Fruit fly (Drosophila melanogaster) whole organism, embryonic: ENCODE data around the gene eys.
A peak's percentile ranks its signal among the peaks of the same experiment; 100 is the strongest.

ENCODE experiments used
- BEAF-32 ChIP-seq: fragments of 200-800 bp; sonication (Bioruptor generic); optimal IDR thresholded peaks from 3 replicates; lab custom pipeline; 2017; ENCODE audit warnings: missing biosample characterization, missing genetic modification characterization, mild to moderate bottlenecking, moderate library complexity, missing genetic modification reagents
- Bteb2 ChIP-seq: fragments of 200-800 bp; sonication (Bioruptor generic); optimal IDR thresholded peaks from 2 replicates; lab custom pipeline; 2016; ENCODE audit warnings: missing biosample characterization, missing genetic modification characterization
- CG10147 ChIP-seq: fragments of 200-800 bp; sonication (Bioruptor generic); optimal IDR thresholded peaks from 2 replicates; lab custom pipeline; 2019; ENCODE audit warnings: missing biosample characterization, mild to moderate bottlenecking, missing genetic modification characterization, moderate library complexity
- CG1024 ChIP-seq: fragments of 200-800 bp; sonication (Bioruptor generic); IDR thresholded peaks from 2 replicates; pipeline ENCODE4 v1.3.6; 2022; ENCODE audit warnings: missing biosample characterization, missing genetic modification characterization
- CG10274 ChIP-seq: fragments of 200-800 bp; sonication (Bioruptor generic); optimal IDR thresholded peaks from 3 replicates; lab custom pipeline; 2017; ENCODE audit warnings: missing biosample characterization, mild to moderate bottlenecking, missing genetic modification characterization
- CG11398 ChIP-seq: fragments of 200-800 bp; sonication (Bioruptor generic); optimal IDR thresholded peaks from 2 replicates; lab custom pipeline; 2016; ENCODE audit warnings: missing biosample characterization, missing genetic modification characterization
- CG11456 ChIP-seq: fragments of 200-800 bp; sonication (Bioruptor generic); IDR thresholded peaks from 3 replicates; pipeline ENCODE4 v1.3.6; 2022; ENCODE audit warnings: missing biosample characterization, missing genetic modification characterization
- CG11560 ChIP-seq: fragments of 200-800 bp; sonication (Bioruptor generic); IDR thresholded peaks from 3 replicates; pipeline ENCODE4 v1.3.6; 2022; ENCODE audit warnings: missing biosample characterization, missing genetic modification characterization
- CG12299 ChIP-seq: fragments of 200-800 bp; sonication (Bioruptor generic); optimal IDR thresholded peaks from 2 replicates; lab custom pipeline; 2018; ENCODE audit warnings: missing biosample characterization, mild to moderate bottlenecking, missing genetic modification characterization
- CG15073 ChIP-seq: fragments of 200-800 bp; sonication (Bioruptor generic); optimal IDR thresholded peaks from 2 replicates; lab custom pipeline; 2016; ENCODE audit warnings: missing biosample characterization, missing genetic modification characterization
- CG15696 ChIP-seq: fragments of 200-800 bp; sonication (Bioruptor generic); optimal IDR thresholded peaks from 2 replicates; lab custom pipeline; 2019; ENCODE audit warnings: missing biosample characterization, mild to moderate bottlenecking, missing genetic modification characterization, moderate library complexity
- CG17359 ChIP-seq: fragments of 200-800 bp; sonication (Bioruptor generic); optimal IDR thresholded peaks from 3 replicates; lab custom pipeline; 2018; ENCODE audit warnings: missing biosample characterization, mild to moderate bottlenecking, missing genetic modification characterization, moderate library complexity
- CG17912 ChIP-seq: fragments of 200-800 bp; sonication (Bioruptor generic); optimal IDR thresholded peaks from 2 replicates; lab custom pipeline; 2018; ENCODE audit warnings: missing biosample characterization, mild to moderate bottlenecking, missing genetic modification characterization
- CG18599 ChIP-seq: fragments of 200-800 bp; sonication (Bioruptor generic); optimal IDR thresholded peaks from 3 replicates; lab custom pipeline; 2017; ENCODE audit warnings: missing biosample characterization, missing genetic modification characterization, mild to moderate bottlenecking, moderate library complexity, missing genetic modification reagents
- CG2889 ChIP-seq: fragments of 200-800 bp; sonication (Bioruptor generic); IDR thresholded peaks from 3 replicates; pipeline ENCODE4 v1.3.6; 2022; ENCODE audit warnings: missing biosample characterization, missing genetic modification characterization
- CG30020 ChIP-seq: fragments of 200-800 bp; optimal IDR thresholded peaks from 2 replicates; lab custom pipeline; 2019; ENCODE audit warnings: missing biosample characterization, mild to moderate bottlenecking, missing genetic modification characterization, moderate library complexity
- CG31224 ChIP-seq: fragments of 200-800 bp; sonication (Bioruptor generic); IDR thresholded peaks from 2 replicates; pipeline ENCODE4 v1.3.6; 2022; ENCODE audit warnings: missing biosample characterization, missing genetic modification characterization
- CG43689 ChIP-seq: fragments of 200-800 bp; sonication (Bioruptor generic); IDR thresholded peaks from 2 replicates; pipeline ENCODE4 v1.3.6; 2022; ENCODE audit warnings: missing biosample characterization, missing genetic modification characterization
- CG6175 ChIP-seq: fragments of 200-800 bp; sonication (Bioruptor generic); IDR thresholded peaks from 3 replicates; pipeline ENCODE4 v1.3.6; 2022; ENCODE audit warnings: missing biosample characterization, missing genetic modification characterization
- CG6272 ChIP-seq: fragments of 200-800 bp; sonication (Bioruptor generic); IDR thresholded peaks from 2 replicates; pipeline ENCODE4 v1.3.6; 2022; ENCODE audit warnings: missing biosample characterization, missing genetic modification characterization
- CG6813 ChIP-seq: fragments of 200-800 bp; sonication (Bioruptor generic); optimal IDR thresholded peaks from 2 replicates; lab custom pipeline; 2017; ENCODE audit warnings: missing biosample characterization, missing genetic modification characterization, mild to moderate bottlenecking, moderate library complexity, missing genetic modification reagents
- CG8290 ChIP-seq, 3 experiments: fragments of 200-800 bp; sonication (Bioruptor generic); optimal IDR thresholded peaks; 2 replicates each; lab custom pipeline; 2016 to 2019; ENCODE audit warnings: missing biosample characterization in 3 of 3, missing genetic modification characterization in 3 of 3, mild to moderate bottlenecking in 2 of 3, moderate library complexity in 1 of 3
- CG9727 ChIP-seq: fragments of 200-800 bp; sonication (Bioruptor generic); optimal IDR thresholded peaks from 3 replicates; lab custom pipeline; 2017; ENCODE audit warnings: missing biosample characterization, mild to moderate bottlenecking, missing genetic modification characterization
- H2.0 ChIP-seq: fragments of 200-800 bp; sonication (Bioruptor generic); IDR thresholded peaks from 2 replicates; pipeline ENCODE4 v1.3.6; 2022; ENCODE audit warnings: missing biosample characterization, missing genetic modification characterization
- HLH3B ChIP-seq: fragments of 200-800 bp; sonication (Bioruptor generic); IDR thresholded peaks from 2 replicates; pipeline ENCODE4 v1.3.6; 2022; ENCODE audit warnings: missing biosample characterization, missing genetic modification characterization
- Hr39 ChIP-seq: fragments of >200 bp; optimal IDR thresholded peaks from 2 replicates; lab custom pipeline; 2017
- Hr78 ChIP-seq, 2 experiments: fragments of 200-800 bp in 1 of 2; fragments of >200 bp in 1 of 2; sonication (Bioruptor generic) in 1 of 2; optimal IDR thresholded peaks; 2 replicates each; lab custom pipeline; 2017 to 2019; ENCODE audit warnings: missing biosample characterization in 2 of 2, missing genetic modification characterization in 2 of 2, mild to moderate bottlenecking in 1 of 2, moderate library complexity in 1 of 2
- Jarid2 ChIP-seq: fragments of 200-800 bp; sonication (Bioruptor generic); optimal IDR thresholded peaks from 3 replicates; lab custom pipeline; 2017; ENCODE audit warnings: mild to moderate bottlenecking, missing biosample characterization, missing genetic modification reagents, missing genetic modification characterization
- Max ChIP-seq: fragments of 200-800 bp; sonication (Bioruptor generic); optimal IDR thresholded peaks from 2 replicates; lab custom pipeline; 2016; ENCODE audit warnings: missing biosample characterization, mild to moderate bottlenecking, missing genetic modification characterization
- Nf-YA ChIP-seq: fragments of 200-800 bp; sonication (Bioruptor generic); IDR thresholded peaks from 2 replicates; pipeline ENCODE4 v1.3.6; 2022; ENCODE audit warnings: missing biosample characterization, missing genetic modification characterization
- Ravus ChIP-seq: fragments of 200-800 bp; sonication (Bioruptor generic); IDR thresholded peaks from 2 replicates; pipeline ENCODE4 v1.3.6; 2022; ENCODE audit warnings: missing biosample characterization, missing genetic modification characterization
- Spps ChIP-seq: fragments of 200-800 bp; sonication (Bioruptor generic); optimal IDR thresholded peaks from 2 replicates; lab custom pipeline; 2018; ENCODE audit warnings: missing biosample characterization, mild to moderate bottlenecking, missing genetic modification characterization
- TFAM ChIP-seq: fragments of 200-800 bp; sonication (Bioruptor generic); optimal IDR thresholded peaks from 2 replicates; lab custom pipeline; 2017; ENCODE audit warnings: missing biosample characterization, missing genetic modification characterization, inconsistent platforms
- Taf1 ChIP-seq: fragments of 200-800 bp; sonication (Bioruptor generic); IDR thresholded peaks from 2 replicates; pipeline ENCODE4 v1.3.6; 2022; ENCODE audit warnings: missing biosample characterization, missing genetic modification characterization
- ato ChIP-seq: fragments of 200-800 bp; sonication (Bioruptor generic); IDR thresholded peaks from 2 replicates; pipeline ENCODE4 v1.3.6; 2022; ENCODE audit warnings: missing biosample characterization, missing genetic modification characterization; ENCODE audit not compliant: partially characterized antibody
- chif ChIP-seq, 2 experiments: fragments of 200-800 bp; sonication (Bioruptor generic); optimal IDR thresholded peaks; 3 replicates each; lab custom pipeline; 2016; ENCODE audit warnings: missing biosample characterization in 2 of 2, missing genetic modification characterization in 2 of 2
- fd96Cb ChIP-seq: fragments of 200-800 bp; sonication (Bioruptor generic); optimal IDR thresholded peaks from 2 replicates; lab custom pipeline; 2018; ENCODE audit warnings: missing biosample characterization, mild to moderate bottlenecking, missing genetic modification characterization, moderate library complexity
- ham ChIP-seq: fragments of 200-800 bp; sonication (Bioruptor generic); IDR thresholded peaks from 2 replicates; pipeline ENCODE4 v1.3.6; 2022; ENCODE audit warnings: missing biosample characterization, missing genetic modification characterization
- nerfin-1 ChIP-seq: fragments of 200-800 bp; sonication (Bioruptor generic); optimal IDR thresholded peaks from 3 replicates; lab custom pipeline; 2019; ENCODE audit warnings: missing biosample characterization, mild to moderate bottlenecking, missing genetic modification characterization, moderate library complexity
- nom ChIP-seq: fragments of 200-800 bp; sonication (Bioruptor generic); optimal IDR thresholded peaks from 2 replicates; lab custom pipeline; 2017; ENCODE audit warnings: missing biosample characterization, missing genetic modification characterization, mild to moderate bottlenecking, moderate library complexity, missing genetic modification reagents
- oc ChIP-seq: fragments of 200-800 bp; sonication (Bioruptor generic); optimal IDR thresholded peaks from 2 replicates; lab custom pipeline; 2018; ENCODE audit warnings: missing biosample characterization, mild to moderate bottlenecking, missing genetic modification characterization, moderate library complexity
- pfk ChIP-seq: fragments of 200-800 bp; sonication (Bioruptor generic); optimal IDR thresholded peaks from 2 replicates; lab custom pipeline; 2018; ENCODE audit warnings: missing biosample characterization, mild to moderate bottlenecking, missing genetic modification characterization, moderate library complexity
- pho ChIP-seq: fragments of 200-800 bp; sonication (Bioruptor generic); optimal IDR thresholded peaks from 2 replicates; lab custom pipeline; 2016; ENCODE audit warnings: missing biosample characterization, missing genetic modification characterization
- pzg ChIP-seq: fragments of 200-800 bp; sonication (Bioruptor generic); optimal IDR thresholded peaks from 3 replicates; lab custom pipeline; 2018; ENCODE audit warnings: missing biosample characterization, mild to moderate bottlenecking, missing genetic modification characterization, moderate library complexity
- rib ChIP-seq: fragments of 200-800 bp; sonication (Bioruptor generic); IDR thresholded peaks from 2 replicates; pipeline ENCODE4 v1.3.6; 2022; ENCODE audit warnings: missing biosample characterization, missing genetic modification characterization
- slbo ChIP-seq: fragments of 200-800 bp; sonication (Bioruptor generic); IDR thresholded peaks from 2 replicates; pipeline ENCODE4 v1.3.6; 2022; ENCODE audit warnings: missing biosample characterization, missing genetic modification characterization
- sug ChIP-seq: fragments of 200-800 bp; optimal IDR thresholded peaks from 2 replicates; lab custom pipeline; 2019; ENCODE audit warnings: missing biosample characterization, mild to moderate bottlenecking, missing genetic modification characterization, moderate library complexity
- usp ChIP-seq: fragments of >200 bp; optimal IDR thresholded peaks from 2 replicates; lab custom pipeline; 2017; ENCODE audit warnings: missing biosample characterization, missing genetic modification characterization
- vvl ChIP-seq: fragments of 200-800 bp; sonication (Bioruptor generic); IDR thresholded peaks from 2 replicates; pipeline ENCODE4 v1.3.6; 2022; ENCODE audit warnings: missing biosample characterization, missing genetic modification characterization
- zfh2 ChIP-seq: fragments of 200-800 bp; sonication (Bioruptor generic); optimal IDR thresholded peaks from 2 replicates; lab custom pipeline; 2016; ENCODE audit warnings: missing biosample characterization, missing genetic modification characterization

Gene eys

DNA sequence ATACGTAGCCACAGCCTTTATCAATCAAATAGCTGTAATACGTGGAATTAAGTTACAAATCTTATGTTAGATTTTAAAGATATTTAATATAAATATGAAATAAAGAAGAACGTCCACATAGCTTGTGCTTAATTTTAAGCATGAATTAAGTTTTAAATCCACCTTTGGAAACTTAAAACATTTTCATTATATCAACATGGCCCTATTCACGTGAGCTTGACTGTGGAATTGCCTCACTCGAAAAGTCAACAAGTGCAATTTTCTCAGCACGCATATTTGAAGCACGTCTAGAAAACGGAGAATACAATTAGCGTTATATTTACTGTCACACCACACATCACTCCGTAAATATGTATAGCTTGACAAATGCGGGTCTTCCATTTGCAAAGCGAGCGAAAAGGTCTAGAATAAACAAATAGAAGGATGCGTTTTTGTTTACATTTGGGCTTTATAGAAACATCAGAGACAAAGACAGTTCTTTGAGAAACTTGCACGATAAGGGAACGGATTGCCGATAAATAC lies 52.2 kb downstream of the eys start (continued):
- no peak for TF ChIP-seq BEAF-32 (GFP tag; lab: Kevin White, UChicago)
- peak; percentile 86 for TF ChIP-seq CG15696 (tag; lab: Kevin White, UChicago)
- peak; percentile 93 for TF ChIP-seq CG18599 (GFP tag; lab: Kevin White, UChicago)
- peak; percentile 51 for TF ChIP-seq CG8290 (GFP tag; optimal IDR thresholded peaks at IDR 0.05; lab: Kevin White, UChicago)
- TF ChIP-seq CG8290 (tag; optimal IDR thresholded peaks at IDR 0.05; lab: Kevin White, UChicago), result peak; percentile 24 to 63
- TF ChIP-seq pzg (GFP tag; lab: Kevin White, UChicago), result no peak
- TF ChIP-seq pfk (GFP tag; lab: Kevin White, UChicago), result peak; percentile 29
- peak; percentile 74 for TF ChIP-seq Nf-YA
- TF ChIP-seq Max (GFP tag; lab: Kevin White, UChicago), result peak; percentile 87
- TF ChIP-seq chif (GFP tag; optimal IDR thresholded peaks at IDR 0.05; lab: Kevin White, UChicago), result peak in 1 of 2 experiments; percentile 55
- TF ChIP-seq CG17912 (GFP tag; lab: Kevin White, UChicago), result peak; percentile 29
- TF ChIP-seq CG6175 (GFP tag; lab: Robert Waterston, UW), result peak; percentile 57; the same call in 1 of the 3 replicates
- TF ChIP-seq CG2889 (GFP tag; lab: Robert Waterston, UW), result no peak
- TF ChIP-seq Hr39 (lab: Kevin White, UChicago), result no peak
- peak; percentile 87 for TF ChIP-seq CG6813
- TF ChIP-seq CG12299, result peak; percentile 91
- peak; percentile 16 for TF ChIP-seq zfh2
- TF ChIP-seq CG11456 (GFP tag; lab: Robert Waterston, UW), result peak; percentile 76; the same call in 2 of the 3 replicates
- no peak for TF ChIP-seq ato (GFP tag; lab: Robert Waterston, UW)
- TF ChIP-seq CG1024 (GFP tag; lab: Robert Waterston, UW), result peak; percentile 72
- TF ChIP-seq HLH3B, result peak; percentile 84
- TF ChIP-seq nom (GFP tag; lab: Kevin White, UChicago), result peak; percentile 94
- peak in 1 of 2 experiments; percentile 70 for TF ChIP-seq Hr78 (GFP tag; optimal IDR thresholded peaks at IDR 0.05; lab: Kevin White, UChicago)
- TF ChIP-seq pho (GFP tag; lab: Kevin White, UChicago), result peak; percentile 60
- TF ChIP-seq CG6272 (GFP tag; lab: Robert Waterston, UW), result peak; percentile 71
- peak; percentile 65 for TF ChIP-seq CG30020 (tag; lab: Kevin White, UChicago)
- peak; percentile 83 for TF ChIP-seq Spps (tag; lab: Kevin White, UChicago)
- TF ChIP-seq TFAM (GFP tag; lab: Kevin White, UChicago), result peak; percentile 60
- TF ChIP-seq H2.0 (GFP tag; lab: Robert Waterston, UW), result peak; percentile 76
- peak; percentile 93 for TF ChIP-seq vvl (GFP tag; lab: Robert Waterston, UW)
- TF ChIP-seq sug (tag; lab: Kevin White, UChicago), result peak; percentile 78
- peak; percentile 62 for TF ChIP-seq CG10274
- TF ChIP-seq CG31224, result peak; percentile 74
- peak; percentile 66 for TF ChIP-seq Jarid2 (GFP tag; lab: Kevin White, UChicago)
- TF ChIP-seq CG43689 (GFP tag; lab: Robert Waterston, UW), result no peak
- TF ChIP-seq Taf1 (GFP tag; lab: Robert Waterston, UW), result peak; percentile 63; the same call in 1 of the 2 replicates
- TF ChIP-seq CG11398 (GFP tag; lab: Kevin White, UChicago), result no peak
- TF ChIP-seq usp, result no peak
- peak; percentile 90 for TF ChIP-seq nerfin-1 (tag; lab: Kevin White, UChicago)
- TF ChIP-seq CG10147 (GFP tag; lab: Kevin White, UChicago), result peak; percentile 89
- TF ChIP-seq Bteb2 (GFP tag; lab: Kevin White, UChicago), result peak; percentile 76
- TF ChIP-seq CG17359 (tag; lab: Kevin White, UChicago), result peak; percentile 91
- peak; percentile 85 for TF ChIP-seq slbo (GFP tag; lab: Robert Waterston, UW)
- TF ChIP-seq CG9727, result peak; percentile 90
- TF ChIP-seq CG15073 (GFP tag; lab: Kevin White, UChicago), result no peak
- TF ChIP-seq ham, result no peak
- peak; percentile 93 for TF ChIP-seq oc (tag; lab: Kevin White, UChicago)
- TF ChIP-seq rib (GFP tag; lab: Robert Waterston, UW), result no peak
- TF ChIP-seq Ravus, result peak; percentile 56
- TF ChIP-seq CG11560 (tag; lab: Robert Waterston, UW), result no peak
- peak; percentile 91 for TF ChIP-seq fd96Cb (tag; lab: Kevin White, UChicago)
